Worm (Caenorhabditis elegans) whole organism, young adult: Measurements from ENCODE around the gene Y53C12A.8.

Source experiments
- C06A6.2 ChIP-seq: fragments of 200-800 bp; sonication (Bioruptor generic); conservative IDR thresholded peaks from 2 replicates; pipeline ENCODE4 v1.3.6; 2022; ENCODE audit warnings: missing genetic modification characterization, missing compliant biosample characterization
- F10E7.11 ChIP-seq: sonication (generic microtip); optimal IDR thresholded peaks from 2 replicates; lab custom pipeline; 2017; ENCODE audit warnings: mild to moderate bottlenecking, missing genetic modification characterization, moderate library complexity, missing compliant biosample characterization
- F23B12.7 ChIP-seq: sonication (generic microtip); optimal IDR thresholded peaks from 2 replicates; lab custom pipeline; 2017; ENCODE audit warnings: missing genetic modification characterization, mild to moderate bottlenecking, missing compliant biosample characterization, antibody characterized with exemption, moderate library complexity; ENCODE audit not compliant: insufficient read depth
- F52B5.7 ChIP-seq: sonication (generic microtip); optimal IDR thresholded peaks from 2 replicates; lab custom pipeline; 2016; ENCODE audit warnings: mild to moderate bottlenecking, missing genetic modification characterization, missing compliant biosample characterization
- F57C9.4 ChIP-seq: sonication (generic microtip); optimal IDR thresholded peaks from 2 replicates; lab custom pipeline; 2017; ENCODE audit warnings: mild to moderate bottlenecking, missing genetic modification characterization, missing compliant biosample characterization
- K11D2.4 ChIP-seq: fragments of 200-800 bp; sonication (Bioruptor generic); IDR thresholded peaks from 2 replicates; pipeline ENCODE4 v1.3.6; 2022; ENCODE audit warnings: missing genetic modification reagents, missing genetic modification characterization, missing compliant biosample characterization
- T07F8.4 ChIP-seq: sonication (generic microtip); optimal IDR thresholded peaks from 2 replicates; lab custom pipeline; 2016; ENCODE audit warnings: mild to moderate bottlenecking, missing genetic modification characterization, moderate library complexity, missing compliant biosample characterization
- T26A5.8 ChIP-seq: sonication (generic microtip); optimal IDR thresholded peaks from 2 replicates; lab custom pipeline; 2016; ENCODE audit warnings: missing genetic modification characterization, missing compliant biosample characterization
- Y53F4B.3 ChIP-seq: fragments of 200-800 bp; sonication (Bioruptor generic); IDR thresholded peaks from 2 replicates; pipeline ENCODE4 v1.3.6; 2022; ENCODE audit warnings: missing genetic modification reagents, missing genetic modification characterization, missing compliant biosample characterization
- Y95B8A.8 ChIP-seq: fragments of 200-800 bp; sonication (Bioruptor generic); IDR thresholded peaks from 2 replicates; pipeline ENCODE4 v1.3.6; 2022; ENCODE audit warnings: missing genetic modification reagents, missing genetic modification characterization, missing compliant biosample characterization
- ZK185.1 ChIP-seq: sonication (generic microtip); optimal IDR thresholded peaks from 2 replicates; lab custom pipeline; 2016; ENCODE audit warnings: mild to moderate bottlenecking, missing genetic modification characterization, missing compliant biosample characterization; ENCODE audit not compliant: poor library complexity, severe bottlenecking
- akir-1 ChIP-seq: fragments of 200-800 bp; sonication (Bioruptor generic); optimal IDR thresholded peaks from 2 replicates; lab custom pipeline; 2018; ENCODE audit warnings: mild to moderate bottlenecking, missing genetic modification characterization, moderate library complexity, missing compliant biosample characterization
- attf-3 ChIP-seq: fragments of 200-800 bp; sonication (Bioruptor generic); conservative IDR thresholded peaks from 2 replicates; pipeline ENCODE4 v1.3.6; 2022; ENCODE audit warnings: missing genetic modification reagents, missing genetic modification characterization, missing compliant biosample characterization
- attf-5 ChIP-seq: fragments of 200-800 bp; sonication (Bioruptor generic); optimal IDR thresholded peaks from 2 replicates; lab custom pipeline; 2018; ENCODE audit warnings: mild to moderate bottlenecking, missing genetic modification characterization, missing compliant biosample characterization
- bed-2 ChIP-seq: fragments of 200-800 bp; sonication (Bioruptor generic); IDR thresholded peaks from 2 replicates; pipeline ENCODE4 v1.3.6; 2022; ENCODE audit warnings: missing genetic modification reagents, missing genetic modification characterization, missing compliant biosample characterization
- ccch-3 ChIP-seq: fragments of 200-800 bp; sonication (Bioruptor generic); optimal IDR thresholded peaks from 2 replicates; lab custom pipeline; 2018; ENCODE audit warnings: mild to moderate bottlenecking, missing genetic modification characterization, missing compliant biosample characterization
- cebp-2 ChIP-seq: fragments of 200-800 bp; sonication (Bioruptor generic); IDR thresholded peaks from 2 replicates; pipeline ENCODE4 v1.3.6; 2022; ENCODE audit warnings: missing genetic modification characterization, missing compliant biosample characterization
- ceh-100 ChIP-seq: fragments of 200-800 bp; sonication (Bioruptor generic); IDR thresholded peaks from 2 replicates; pipeline ENCODE4 v1.3.6; 2022; ENCODE audit warnings: missing genetic modification reagents, missing genetic modification characterization, missing compliant biosample characterization
- ceh-91 ChIP-seq: fragments of 200-800 bp; sonication (Bioruptor generic); IDR thresholded peaks from 2 replicates; pipeline ENCODE4 v1.3.6; 2022; ENCODE audit warnings: missing genetic modification reagents, missing genetic modification characterization, missing compliant biosample characterization
- egl-44 ChIP-seq: fragments of 200-800 bp; sonication (Bioruptor generic); IDR thresholded peaks from 2 replicates; pipeline ENCODE4 v1.3.6; 2022; ENCODE audit warnings: missing genetic modification reagents, missing genetic modification characterization, missing compliant biosample characterization
- him-1 ChIP-seq: sonication (generic microtip); optimal IDR thresholded peaks from 2 replicates; lab custom pipeline; 2016; ENCODE audit warnings: missing genotype, missing genetic modification reagents, missing genetic modification characterization, missing compliant biosample characterization
- hmg-1.2 ChIP-seq: fragments of 200-800 bp; sonication (Bioruptor generic); IDR thresholded peaks from 2 replicates; pipeline ENCODE4 v1.3.6; 2022; ENCODE audit warnings: missing genetic modification reagents, missing genetic modification characterization, missing compliant biosample characterization
- lin-35 ChIP-seq, 3 experiments: fragments of 150-350 bp in 2 of 3; sonication (generic microtip) in 1 of 3; optimal IDR thresholded peaks; 2 replicates each; lab custom pipeline; 2014 to 2018; ENCODE audit warnings: missing biosample characterization in 3 of 3, missing genetic modification characterization in 3 of 3, missing genetic modification reagents in 3 of 3
- lin-40 ChIP-seq: sonication (generic microtip); optimal IDR thresholded peaks from 2 replicates; lab custom pipeline; 2016; ENCODE audit warnings: missing genetic modification characterization, mild to moderate bottlenecking, missing compliant biosample characterization, missing genotype, missing genetic modification reagents
- lir-1 ChIP-seq: fragments of 200-800 bp; sonication (Bioruptor generic); conservative IDR thresholded peaks from 2 replicates; pipeline ENCODE4 v1.3.6; 2022; ENCODE audit warnings: missing genetic modification reagents, missing genetic modification characterization, missing compliant biosample characterization
- lsy-27 ChIP-seq: sonication (generic microtip); optimal IDR thresholded peaks from 2 replicates; lab custom pipeline; 2017; ENCODE audit warnings: missing genetic modification characterization, mild to moderate bottlenecking, missing compliant biosample characterization, antibody characterized with exemption, missing genotype, borderline replicate concordance; ENCODE audit not compliant: insufficient read depth
- madf-3 ChIP-seq: fragments of 200-800 bp; sonication (Bioruptor generic); IDR thresholded peaks from 2 replicates; pipeline ENCODE4 v1.3.6; 2022; ENCODE audit warnings: missing genetic modification reagents, missing genetic modification characterization, missing compliant biosample characterization
- madf-6 ChIP-seq: fragments of 200-800 bp; sonication (Bioruptor generic); IDR thresholded peaks from 2 replicates; pipeline ENCODE4 v1.3.6; 2022; ENCODE audit warnings: missing genetic modification reagents, missing genetic modification characterization, missing compliant biosample characterization
- madf-8 ChIP-seq: fragments of 200-800 bp; sonication (Bioruptor generic); conservative IDR thresholded peaks from 2 replicates; pipeline ENCODE4 v1.3.6; 2022; ENCODE audit warnings: missing genetic modification reagents, missing genetic modification characterization, missing compliant biosample characterization
- mes-4 ChIP-seq: sonication (generic microtip); optimal IDR thresholded peaks from 2 replicates; lab custom pipeline; 2016; ENCODE audit warnings: missing genotype, missing genetic modification characterization, missing compliant biosample characterization
- nfya-1 ChIP-seq: sonication (generic microtip); optimal IDR thresholded peaks from 2 replicates; lab custom pipeline; 2017; ENCODE audit warnings: antibody characterized with exemption, missing compliant biosample characterization, missing genetic modification characterization, borderline replicate concordance; ENCODE audit not compliant: insufficient read depth
- nhr-120 ChIP-seq: fragments of 200-800 bp; sonication (Bioruptor generic); IDR thresholded peaks from 2 replicates; pipeline ENCODE4 v1.3.6; 2022; ENCODE audit warnings: missing genetic modification characterization, missing compliant biosample characterization
- nhr-179 ChIP-seq: sonication (generic microtip); optimal IDR thresholded peaks from 2 replicates; lab custom pipeline; 2016; ENCODE audit warnings: mild to moderate bottlenecking, missing genetic modification characterization, missing compliant biosample characterization
- nhr-80 ChIP-seq: sonication (generic microtip); optimal IDR thresholded peaks from 2 replicates; lab custom pipeline; 2016; ENCODE audit warnings: missing genetic modification characterization, missing compliant biosample characterization
- repo-1 ChIP-seq: sonication (generic microtip); optimal IDR thresholded peaks from 2 replicates; lab custom pipeline; 2017; ENCODE audit warnings: mild to moderate bottlenecking, missing genetic modification characterization, missing compliant biosample characterization
- snpc-1.3 ChIP-seq: sonication (generic microtip); optimal IDR thresholded peaks from 2 replicates; lab custom pipeline; 2017; ENCODE audit warnings: missing genetic modification characterization, mild to moderate bottlenecking, missing compliant biosample characterization, antibody characterized with exemption, moderate library complexity, missing genotype, missing genetic modification reagents; ENCODE audit not compliant: insufficient read depth
- unc-62 ChIP-seq: fragments of 150-350 bp; optimal IDR thresholded peaks from 2 replicates; lab custom pipeline; 2014; ENCODE audit warnings: missing biosample characterization, missing genetic modification reagents, missing genetic modification characterization
- zim-3 ChIP-seq: sonication (generic microtip); optimal IDR thresholded peaks from 2 replicates; lab custom pipeline; 2017; ENCODE audit warnings: mild to moderate bottlenecking, missing genetic modification characterization, moderate library complexity, missing compliant biosample characterization
- ztf-18 ChIP-seq: sonication (generic microtip); optimal IDR thresholded peaks from 2 replicates; lab custom pipeline; 2016; ENCODE audit warnings: missing genotype, mild to moderate bottlenecking, missing genetic modification characterization, missing compliant biosample characterization
- ztf-25 ChIP-seq: fragments of 200-800 bp; sonication (Bioruptor generic); IDR thresholded peaks from 2 replicates; pipeline ENCODE4 v1.3.6; 2022; ENCODE audit warnings: missing genetic modification reagents, missing genetic modification characterization, missing compliant biosample characterization
- ztf-26 ChIP-seq: sonication (generic microtip); optimal IDR thresholded peaks from 2 replicates; lab custom pipeline; 2017; ENCODE audit warnings: missing genetic modification characterization, missing compliant biosample characterization
- ztf-3 ChIP-seq: fragments of 200-800 bp; sonication (Bioruptor generic); optimal IDR thresholded peaks from 2 replicates; lab custom pipeline; 2018; ENCODE audit warnings: mild to moderate bottlenecking, missing genetic modification characterization, missing compliant biosample characterization
- ztf-6 ChIP-seq: fragments of 200-800 bp; sonication (Bioruptor generic); IDR thresholded peaks from 2 replicates; pipeline ENCODE4 v1.3.6; 2022; ENCODE audit warnings: missing genetic modification reagents, missing genetic modification characterization, missing compliant biosample characterization

The Y53C12A.8 gene

DNA sequence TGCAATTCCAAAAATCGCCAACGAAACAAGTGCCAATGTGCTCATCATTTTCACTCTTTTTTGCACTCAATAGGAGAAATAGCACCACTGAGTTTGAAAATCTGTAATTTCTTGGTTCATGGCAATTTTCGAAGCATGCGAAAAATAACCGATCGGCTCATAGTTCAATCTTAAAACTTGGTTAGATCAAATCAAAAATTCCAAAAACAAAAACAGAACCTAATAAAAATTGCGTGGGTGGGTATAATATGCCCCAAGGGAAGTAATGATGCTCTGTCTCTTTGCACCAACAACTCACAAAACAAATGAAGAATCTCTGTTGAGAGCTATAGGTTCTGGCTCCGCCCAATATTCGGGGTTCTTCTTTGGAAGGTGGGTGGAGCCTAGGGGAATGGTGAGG, 8.4 kb downstream of the Y53C12A.8 start, which contains the start of gene nlp-11:
Gene nlp-11, minus strand, starts transcription at position 101 of the 400 bp plus-strand sequence.
- no peak for TF ChIP-seq ZK185.1 (tag; lab: Kevin White, UChicago)
- TF ChIP-seq egl-44 (GFP tag; lab: Robert Waterston, UW) = no peak
- no peak for TF ChIP-seq him-1
- TF ChIP-seq ztf-6 = no peak
- TF ChIP-seq lir-1 (GFP tag; lab: Robert Waterston, UW) = no peak
- TF ChIP-seq F10E7.11 (tag; lab: Kevin White, UChicago) = no peak
- TF ChIP-seq ccch-3 (GFP tag; lab: Kevin White, UChicago) = no peak
- no peak for TF ChIP-seq Y53F4B.3
- TF ChIP-seq nfya-1 = no peak
- TF ChIP-seq madf-3 (GFP tag; lab: Robert Waterston, UW) = no peak
- TF ChIP-seq ztf-25 (GFP tag; lab: Robert Waterston, UW) = no peak
- no peak for TF ChIP-seq C06A6.2 (GFP tag; lab: Robert Waterston, UW)
- TF ChIP-seq ceh-91 = no peak
- no peak for TF ChIP-seq mes-4 (tag; lab: Kevin White, UChicago)
- no peak for TF ChIP-seq lsy-27 (tag; lab: Kevin White, UChicago)
- TF ChIP-seq bed-2 (GFP tag; lab: Robert Waterston, UW) = no peak
- TF ChIP-seq nhr-80 (tag; lab: Kevin White, UChicago) = no peak

DNA sequence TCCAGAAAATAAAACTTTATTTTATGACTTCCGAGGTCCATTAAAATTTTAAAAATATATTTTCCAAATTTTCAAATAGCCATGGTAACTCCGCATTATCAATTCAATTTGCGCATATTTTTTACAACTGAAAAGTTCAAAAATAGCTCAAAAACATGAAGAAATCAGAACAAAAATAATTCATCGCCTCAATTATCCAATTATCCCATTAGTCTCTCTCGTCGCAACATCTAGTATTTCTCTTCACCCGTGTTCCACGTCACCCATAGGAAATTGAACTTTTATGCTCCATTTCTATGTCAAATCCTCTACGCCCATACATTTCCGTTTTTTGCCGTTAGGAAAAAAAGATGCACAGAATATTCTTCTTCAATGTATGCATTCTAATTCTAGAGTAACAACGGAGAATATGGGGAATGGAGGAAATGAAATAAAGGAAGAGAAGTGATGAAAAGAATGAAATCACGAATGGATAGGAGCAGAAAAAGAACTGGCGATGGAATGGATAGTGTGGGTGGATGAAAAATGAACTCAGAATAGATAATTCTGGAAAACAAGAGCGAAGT, 10.1 kb downstream of the Y53C12A.8 start:
- TF ChIP-seq ztf-25 (GFP tag; lab: Robert Waterston, UW) = no peak
- TF ChIP-seq T07F8.4 = no peak
- TF ChIP-seq akir-1 (GFP tag; lab: Kevin White, UChicago) = no peak
- TF ChIP-seq K11D2.4 (GFP tag; lab: Robert Waterston, UW) = no peak
- TF ChIP-seq snpc-1.3 (tag; lab: Kevin White, UChicago) = no peak
- TF ChIP-seq nhr-179 (tag; lab: Kevin White, UChicago) = no peak
- no peak for TF ChIP-seq ztf-18 (tag; lab: Kevin White, UChicago)

DNA sequence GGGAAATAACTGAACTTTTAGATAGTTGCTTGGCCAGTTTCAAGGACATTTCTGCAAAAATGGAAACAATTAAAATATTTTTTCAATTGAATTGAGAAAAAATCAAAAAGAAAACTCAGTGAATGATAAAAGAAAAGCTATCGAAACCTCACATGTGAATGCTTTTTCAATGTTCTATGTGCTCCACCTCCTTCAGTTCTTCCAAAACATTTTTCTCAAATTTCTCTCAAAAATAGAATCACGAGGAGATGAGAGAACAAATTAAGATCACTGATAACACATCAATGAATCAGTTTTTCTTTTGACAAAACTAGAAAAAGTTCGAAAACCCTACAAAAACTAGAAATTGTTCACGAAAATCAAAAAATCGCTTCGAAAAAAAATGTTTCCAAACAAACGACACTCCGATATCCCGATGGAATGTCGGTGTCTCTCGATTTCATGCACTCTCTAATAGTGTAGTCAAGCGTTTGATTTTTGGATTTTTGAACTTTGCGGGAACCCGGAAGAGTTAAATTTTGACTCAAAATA, 13.5 kb downstream of the Y53C12A.8 start, which contains the start of gene ZK1320.9:
Gene ZK1320.9, minus strand, starts transcription at position 51 of the 531 bp plus-strand sequence.
- TF ChIP-seq ztf-26 (tag; lab: Kevin White, UChicago) = peak; percentile 14
- TF ChIP-seq nhr-80 (tag; lab: Kevin White, UChicago) = peak; percentile 31
- peak; percentile 69 for TF ChIP-seq hmg-1.2 (GFP tag; lab: Robert Waterston, UW)
- peak; percentile 7 for TF ChIP-seq F23B12.7
- TF ChIP-seq nhr-120 (GFP tag; lab: Robert Waterston, UW) = no peak
- no peak for TF ChIP-seq cebp-2
- TF ChIP-seq attf-3 (GFP tag; lab: Robert Waterston, UW) = peak; percentile 66
- TF ChIP-seq lin-40 = peak; percentile 16

DNA sequence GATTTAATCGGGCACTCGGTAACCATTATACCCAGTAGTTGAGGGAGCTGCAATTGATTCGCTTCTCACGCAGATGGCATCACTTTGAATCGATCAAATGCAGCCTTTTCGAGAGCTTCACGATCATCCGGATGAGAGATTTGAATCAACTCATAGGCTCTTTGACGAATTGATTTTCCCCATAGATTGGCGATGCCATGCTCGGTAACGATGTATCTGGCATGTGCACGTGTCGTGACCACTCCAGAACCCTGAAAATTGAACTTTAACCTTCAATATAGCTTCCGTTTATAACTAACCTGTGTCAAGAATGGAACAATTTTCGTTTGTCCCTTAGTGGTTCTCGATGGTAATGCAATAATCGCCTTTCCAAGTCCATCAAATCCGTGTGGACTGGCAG, 16.1 kb downstream of the Y53C12A.8 start:
- TF ChIP-seq F52B5.7 (tag; lab: Kevin White, UChicago) (no peak), ztf-3 (GFP tag; lab: Kevin White, UChicago) (no peak), attf-5 (GFP tag; lab: Kevin White, UChicago) (no peak), ceh-100 (no peak), Y95B8A.8 (GFP tag; lab: Robert Waterston, UW) (no peak), lin-35 (GFP tag; optimal IDR thresholded peaks at IDR 0.05; lab: Kevin White, UChicago) (no peak), unc-62 (no peak), Y53F4B.3 (no peak), madf-6 (GFP tag; lab: Robert Waterston, UW) (no peak), T26A5.8 (tag; lab: Kevin White, UChicago) (no peak), repo-1 (tag; lab: Kevin White, UChicago) (no peak), F57C9.4 (tag; lab: Kevin White, UChicago) (no peak), zim-3 (no peak), madf-8 (no peak)
